Worm (Caenorhabditis elegans) whole organism, L4/young adult: ENCODE measurements around the gene F09C6.16.

Source experiments
- dao-5 ChIP-seq: sonication (generic microtip); optimal IDR thresholded peaks from 2 replicates; lab custom pipeline; 2016; ENCODE audit warnings: missing genotype, missing genetic modification characterization, moderate library complexity, missing compliant biosample characterization
- him-1 ChIP-seq: sonication (generic microtip); optimal IDR thresholded peaks from 2 replicates; lab custom pipeline; 2016; ENCODE audit warnings: missing genotype, missing genetic modification reagents, missing genetic modification characterization, missing compliant biosample characterization

ce11 chrV:16911294-16911693 lies 1.5 kb upstream of the F09C6.16 start:
- TF ChIP-seq dao-5 (tag; lab: Kevin White, UChicago) (no peak), him-1 (tag; lab: Kevin White, UChicago) (no peak)
